Fruit fly (Drosophila melanogaster) whole organism, embryonic: ENCODE results near the gene dmGlut.

Experiments used
- Bgb ChIP-seq: fragments of 200-800 bp; sonication (Bioruptor generic); IDR thresholded peaks from 2 replicates; pipeline ENCODE4 v1.3.6; 2022; ENCODE audit warnings: missing biosample characterization, missing genetic modification characterization; ENCODE audit not compliant: partially characterized antibody
- BtbVII ChIP-seq: fragments of 200-800 bp; sonication (Bioruptor generic); optimal IDR thresholded peaks from 3 replicates; lab custom pipeline; 2017; ENCODE audit warnings: missing biosample characterization, mild to moderate bottlenecking, missing genetic modification characterization
- CG10267 ChIP-seq: fragments of 200-800 bp; sonication (Bioruptor generic); optimal IDR thresholded peaks from 2 replicates; lab custom pipeline; 2018; ENCODE audit warnings: missing biosample characterization, mild to moderate bottlenecking, missing genetic modification characterization, moderate library complexity
- CG10543 ChIP-seq: fragments of 200-800 bp; sonication (Bioruptor generic); optimal IDR thresholded peaks from 3 replicates; lab custom pipeline; 2017; ENCODE audit warnings: missing biosample characterization, mild to moderate bottlenecking, missing genetic modification characterization, moderate library complexity
- CG1233 ChIP-seq: fragments of 200-800 bp; sonication (Bioruptor generic); optimal IDR thresholded peaks from 4 replicates; lab custom pipeline; 2018; ENCODE audit warnings: missing biosample characterization, mild to moderate bottlenecking, missing genetic modification characterization
- CG13123 ChIP-seq: fragments of 200-800 bp; sonication (Bioruptor generic); optimal IDR thresholded peaks from 2 replicates; lab custom pipeline; 2016; ENCODE audit warnings: missing biosample characterization, missing genetic modification characterization
- CG13287 ChIP-seq: fragments of 200-800 bp; sonication (Bioruptor generic); IDR thresholded peaks from 2 replicates; pipeline ENCODE4 v1.3.6; 2022; ENCODE audit warnings: missing biosample characterization, missing genetic modification characterization; ENCODE audit not compliant: partially characterized antibody
- CG13624 ChIP-seq: fragments of 200-800 bp; sonication (Bioruptor generic); optimal IDR thresholded peaks from 2 replicates; lab custom pipeline; 2016; ENCODE audit warnings: missing biosample characterization, missing genetic modification characterization
- CG13775 ChIP-seq: fragments of 200-800 bp; sonication (Bioruptor generic); optimal IDR thresholded peaks from 3 replicates; lab custom pipeline; 2017; ENCODE audit warnings: missing biosample characterization, mild to moderate bottlenecking, missing genetic modification characterization
- CG14441 ChIP-seq: fragments of 200-800 bp; sonication (Bioruptor generic); IDR thresholded peaks from 2 replicates; pipeline ENCODE4 v1.3.6; 2022; ENCODE audit warnings: missing biosample characterization, missing genetic modification characterization
- CG14667 ChIP-seq: fragments of 200-800 bp; sonication (Bioruptor generic); IDR thresholded peaks from 2 replicates; pipeline ENCODE4 v1.3.6; 2022; ENCODE audit warnings: missing biosample characterization, missing genetic modification characterization
- CG14710 ChIP-seq: fragments of 200-800 bp; sonication (Bioruptor generic); optimal IDR thresholded peaks from 3 replicates; lab custom pipeline; 2019; ENCODE audit warnings: missing biosample characterization, mild to moderate bottlenecking, missing genetic modification characterization, moderate library complexity
- CG15479 ChIP-seq: fragments of 200-800 bp; sonication (Bioruptor generic); optimal IDR thresholded peaks from 3 replicates; lab custom pipeline; 2019; ENCODE audit warnings: missing biosample characterization, mild to moderate bottlenecking, missing genetic modification characterization, moderate library complexity
- CG2116 ChIP-seq: fragments of 200-800 bp; sonication (Bioruptor generic); optimal IDR thresholded peaks from 3 replicates; lab custom pipeline; 2018; ENCODE audit warnings: missing biosample characterization, mild to moderate bottlenecking, missing genetic modification characterization
- CG3065 ChIP-seq: fragments of 200-800 bp; sonication (Bioruptor generic); optimal IDR thresholded peaks from 2 replicates; lab custom pipeline; 2016; ENCODE audit warnings: missing biosample characterization, missing genetic modification characterization
- CG3163 ChIP-seq: fragments of 200-800 bp; sonication (Bioruptor generic); optimal IDR thresholded peaks from 3 replicates; lab custom pipeline; 2016; ENCODE audit warnings: missing biosample characterization, missing genetic modification characterization
- CG3995 ChIP-seq: fragments of 200-800 bp; sonication (Bioruptor generic); optimal IDR thresholded peaks from 3 replicates; lab custom pipeline; 2016; ENCODE audit warnings: missing biosample characterization, missing genetic modification characterization
- CG4360 ChIP-seq: fragments of 200-800 bp; sonication (Bioruptor generic); IDR thresholded peaks from 2 replicates; pipeline ENCODE4 v1.3.6; 2022; ENCODE audit warnings: missing biosample characterization, missing genetic modification characterization
- CG6765 ChIP-seq: fragments of 200-800 bp; sonication (Bioruptor generic); optimal IDR thresholded peaks from 3 replicates; lab custom pipeline; 2017; ENCODE audit warnings: missing biosample characterization, mild to moderate bottlenecking, missing genetic modification characterization
- CG6854 ChIP-seq: fragments of 200-800 bp; sonication (Bioruptor generic); optimal IDR thresholded peaks from 3 replicates; lab custom pipeline; 2017; ENCODE audit warnings: missing biosample characterization, mild to moderate bottlenecking, missing genetic modification characterization
- CG8944 ChIP-seq: fragments of 200-800 bp; sonication (Bioruptor generic); optimal IDR thresholded peaks from 3 replicates; lab custom pipeline; 2016; ENCODE audit warnings: missing biosample characterization, missing genetic modification characterization
- CG9215 ChIP-seq: fragments of 200-800 bp; sonication (Bioruptor generic); IDR thresholded peaks from 2 replicates; pipeline ENCODE4 v1.3.6; 2022; ENCODE audit warnings: missing biosample characterization, missing genetic modification characterization
- CG9437 ChIP-seq: fragments of 200-800 bp; sonication (Bioruptor generic); optimal IDR thresholded peaks from 2 replicates; lab custom pipeline; 2018; ENCODE audit warnings: missing biosample characterization, mild to moderate bottlenecking, missing genetic modification characterization
- CG9609 ChIP-seq: fragments of 200-800 bp; sonication (Bioruptor generic); optimal IDR thresholded peaks from 3 replicates; lab custom pipeline; 2016; ENCODE audit warnings: missing biosample characterization, missing genetic modification characterization
- Dbx ChIP-seq: fragments of 200-800 bp; sonication (Bioruptor generic); IDR thresholded peaks from 3 replicates; pipeline ENCODE4 v1.3.6; 2022; ENCODE audit warnings: missing biosample characterization, missing genetic modification characterization
- Deaf1 ChIP-seq: fragments of 200-800 bp; optimal IDR thresholded peaks from 3 replicates; lab custom pipeline; 2019; ENCODE audit warnings: missing biosample characterization, mild to moderate bottlenecking, missing genetic modification characterization, moderate library complexity
- Dll ChIP-seq: fragments of 200-800 bp; sonication (Bioruptor generic); IDR thresholded peaks from 4 replicates; pipeline ENCODE4 v1.3.6; 2022; ENCODE audit warnings: missing biosample characterization, missing genetic modification characterization; ENCODE audit not compliant: partially characterized antibody
- Dp ChIP-seq: fragments of 200-800 bp; sonication (Bioruptor generic); optimal IDR thresholded peaks from 2 replicates; lab custom pipeline; 2018; ENCODE audit warnings: missing biosample characterization, mild to moderate bottlenecking, missing genetic modification characterization, moderate library complexity
- HLHmδ ChIP-seq: fragments of 200-800 bp; sonication (Bioruptor generic); optimal IDR thresholded peaks from 2 replicates; lab custom pipeline; 2018; ENCODE audit warnings: missing biosample characterization, mild to moderate bottlenecking, missing genetic modification characterization, moderate library complexity
- MBD-R2 ChIP-seq: fragments of 200-800 bp; sonication (Bioruptor generic); IDR thresholded peaks from 2 replicates; pipeline ENCODE4 v1.3.6; 2022; ENCODE audit warnings: missing biosample characterization, missing genetic modification characterization
- MESR4 ChIP-seq: fragments of 200-800 bp; sonication (Bioruptor generic); optimal IDR thresholded peaks from 2 replicates; lab custom pipeline; 2018; ENCODE audit warnings: missing biosample characterization, mild to moderate bottlenecking, missing genetic modification characterization, moderate library complexity
- Myb ChIP-seq: fragments of 200-800 bp; sonication (Bioruptor generic); optimal IDR thresholded peaks from 2 replicates; lab custom pipeline; 2016; ENCODE audit warnings: missing biosample characterization, missing genetic modification characterization
- NFAT ChIP-seq: fragments of 200-800 bp; sonication (Bioruptor generic); IDR thresholded peaks from 2 replicates; pipeline ENCODE4 v1.3.6; 2022; ENCODE audit warnings: missing biosample characterization, missing genetic modification characterization
- YL-1 ChIP-seq: fragments of 200-800 bp; sonication (Bioruptor generic); optimal IDR thresholded peaks from 3 replicates; lab custom pipeline; 2017; ENCODE audit warnings: missing biosample characterization, mild to moderate bottlenecking, missing genetic modification characterization
- ci ChIP-seq: fragments of 200-800 bp; sonication (Bioruptor generic); IDR thresholded peaks from 3 replicates; pipeline ENCODE4 v1.3.6; 2022; ENCODE audit warnings: missing biosample characterization, missing genetic modification characterization
- dimm ChIP-seq: fragments of 200-800 bp; sonication (Bioruptor generic); IDR thresholded peaks from 2 replicates; pipeline ENCODE4 v1.3.6; 2022; ENCODE audit warnings: missing biosample characterization, missing genetic modification characterization
- exex ChIP-seq: fragments of 200-800 bp; sonication (Bioruptor generic); optimal IDR thresholded peaks from 4 replicates; lab custom pipeline; 2018; ENCODE audit warnings: missing biosample characterization, mild to moderate bottlenecking, missing genetic modification characterization, moderate library complexity
- grau ChIP-seq: fragments of 200-800 bp; optimal IDR thresholded peaks from 3 replicates; lab custom pipeline; 2019; ENCODE audit warnings: missing biosample characterization, mild to moderate bottlenecking, missing genetic modification characterization, moderate library complexity
- grn ChIP-seq: fragments of 200-800 bp; sonication (Bioruptor generic); optimal IDR thresholded peaks from 3 replicates; lab custom pipeline; 2017; ENCODE audit warnings: missing biosample characterization, missing genetic modification characterization
- kay ChIP-seq: fragments of 200-800 bp; sonication (Bioruptor generic); optimal IDR thresholded peaks from 2 replicates; lab custom pipeline; 2016; ENCODE audit warnings: missing biosample characterization, missing genetic modification characterization
- mirr ChIP-seq: fragments of 200-800 bp; sonication (Bioruptor generic); optimal IDR thresholded peaks from 3 replicates; lab custom pipeline; 2018; ENCODE audit warnings: missing biosample characterization, mild to moderate bottlenecking, missing genetic modification characterization
- pzg ChIP-seq: fragments of 200-800 bp; sonication (Bioruptor generic); optimal IDR thresholded peaks from 3 replicates; lab custom pipeline; 2018; ENCODE audit warnings: missing biosample characterization, mild to moderate bottlenecking, missing genetic modification characterization, moderate library complexity
- salm ChIP-seq: fragments of 200-800 bp; sonication (Bioruptor generic); optimal IDR thresholded peaks from 2 replicates; lab custom pipeline; 2018; ENCODE audit warnings: missing biosample characterization, mild to moderate bottlenecking, missing genetic modification characterization
- sd ChIP-seq: fragments of 200-800 bp; sonication (Bioruptor generic); optimal IDR thresholded peaks from 3 replicates; lab custom pipeline; 2018; ENCODE audit warnings: missing biosample characterization, mild to moderate bottlenecking, missing genetic modification characterization, moderate library complexity
- sug ChIP-seq: fragments of 200-800 bp; optimal IDR thresholded peaks from 2 replicates; lab custom pipeline; 2019; ENCODE audit warnings: missing biosample characterization, mild to moderate bottlenecking, missing genetic modification characterization, moderate library complexity
- unc-4 ChIP-seq: fragments of 200-800 bp; sonication (Bioruptor generic); IDR thresholded peaks from 2 replicates; pipeline ENCODE4 v1.3.6; 2022; ENCODE audit warnings: missing biosample characterization, missing genetic modification characterization; ENCODE audit not compliant: partially characterized antibody

dmGlut gene

DNA sequence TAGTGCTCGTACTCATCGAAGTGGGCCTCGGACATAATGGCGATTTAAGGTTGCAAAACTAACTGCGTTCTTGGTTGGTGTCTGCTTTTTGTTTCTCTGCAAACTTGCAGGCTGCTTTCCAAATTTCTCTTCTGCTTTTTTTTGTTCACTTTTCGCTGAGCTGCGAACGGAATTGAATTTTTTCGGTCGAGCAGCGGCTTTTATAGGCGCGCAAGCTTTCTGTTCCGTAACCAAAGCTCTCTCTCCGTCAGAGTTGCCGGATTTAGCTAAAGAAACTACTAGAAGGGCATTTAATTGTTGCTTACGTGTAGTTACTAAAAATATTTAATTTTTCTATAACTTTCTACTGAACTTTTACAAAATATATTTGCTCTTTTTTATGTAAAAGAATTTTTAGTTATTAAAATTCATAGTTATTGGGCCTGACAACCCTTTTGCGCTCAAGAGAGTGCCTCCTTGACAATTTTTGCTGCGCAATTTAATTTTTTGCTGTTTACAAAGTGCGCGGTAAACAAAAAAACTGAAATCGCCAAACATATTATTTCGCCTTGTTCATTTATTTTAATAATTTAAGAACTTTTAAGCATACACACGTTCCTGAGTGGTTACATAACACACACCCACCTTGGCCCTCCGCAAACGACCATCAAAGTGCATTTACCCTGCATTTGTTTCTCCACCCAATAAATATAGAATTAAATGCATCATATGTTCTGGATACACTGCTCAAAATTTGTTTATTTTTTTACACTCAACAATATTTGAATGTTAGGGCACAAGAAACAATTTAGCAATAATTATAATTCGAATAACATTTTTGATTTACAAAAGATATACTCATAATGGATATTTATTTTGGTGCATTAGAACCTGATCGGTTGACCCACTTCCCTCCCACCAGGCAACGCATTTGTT is 19.0 kb downstream of the dmGlut start, which contains the start of gene CG6770 (continued):
- TF ChIP-seq CG1233 (peak; percentile 43), HLHmδ (GFP tag; lab: Kevin White, UChicago) (no peak), CG9437 (peak; percentile 77), CG10543 (GFP tag; lab: Kevin White, UChicago) (peak; percentile 93), CG15479 (GFP tag; lab: Kevin White, UChicago) (no peak), CG3163 (GFP tag; lab: Kevin White, UChicago) (peak; percentile 16), YL-1 (peak; percentile 69), salm (tag; lab: Kevin White, UChicago) (peak; percentile 70), Myb (GFP tag; lab: Kevin White, UChicago) (peak; percentile 14), BtbVII (GFP tag; lab: Kevin White, UChicago) (peak; percentile 83), CG3065 (GFP tag; lab: Kevin White, UChicago) (no peak), CG14441 (GFP tag; lab: Robert Waterston, UW) (peak; percentile 80), CG14667 (GFP tag; lab: Robert Waterston, UW) (peak; percentile 60; the same call in 1 of the 2 replicates)

dm6 chr2L:12046856-12047230 is 19.6 kb downstream of the dmGlut start:
- TF ChIP-seq sug (tag; lab: Kevin White, UChicago) = peak; percentile 21
- TF ChIP-seq Deaf1 (tag; lab: Kevin White, UChicago) = peak; percentile 8
- TF ChIP-seq grn (GFP tag; lab: Kevin White, UChicago) = peak; percentile 98
- peak; percentile 80 for TF ChIP-seq exex
- peak; percentile 98 for TF ChIP-seq sd
- TF ChIP-seq CG6854 = peak; percentile 29
- no peak for TF ChIP-seq kay (GFP tag; lab: Kevin White, UChicago)
- TF ChIP-seq CG13123 = no peak
- TF ChIP-seq CG13624 (GFP tag; lab: Kevin White, UChicago) = peak; percentile 75
- peak; percentile 42 for TF ChIP-seq mirr (GFP tag; lab: Kevin White, UChicago)
- TF ChIP-seq CG14441 (GFP tag; lab: Robert Waterston, UW) = peak; percentile 34; the same call in 1 of the 2 replicates

dm6 chr2L:12048723-12049122 is 21.5 kb downstream of the dmGlut start, which contains the start of gene Plzf:
TSS of gene Plzf (minus strand) at chr2L:12048918.
- TF ChIP-seq Dbx (GFP tag; lab: Robert Waterston, UW) (no peak), MBD-R2 (GFP tag; lab: Robert Waterston, UW) (peak; percentile 66; the same call in 1 of the 2 replicates), CG13775 (GFP tag; lab: Kevin White, UChicago) (no peak), pzg (GFP tag; lab: Kevin White, UChicago) (peak; percentile 43), CG13287 (GFP tag; lab: Robert Waterston, UW) (peak; percentile 47), Bgb (GFP tag; lab: Robert Waterston, UW) (0 out of 2 replicates have a peak, but pooled peaks have one; percentile 15), CG9215 (GFP tag; lab: Robert Waterston, UW) (no peak), CG9609 (GFP tag; lab: Kevin White, UChicago) (no peak), Dll (GFP tag; lab: Robert Waterston, UW) (peak; percentile 19; the same call in 1 of the 4 replicates), CG3995 (GFP tag; lab: Kevin White, UChicago) (no peak), CG4360 (GFP tag; lab: Robert Waterston, UW) (no peak), MESR4 (GFP tag; lab: Kevin White, UChicago) (peak; percentile 22), CG6765 (GFP tag; lab: Kevin White, UChicago) (no peak), CG2116 (peak; percentile 1), Dp (GFP tag; lab: Kevin White, UChicago) (peak; percentile 35), YL-1 (peak; percentile 14), grau (tag; lab: Kevin White, UChicago) (no peak), CG10267 (tag; lab: Kevin White, UChicago) (peak; percentile 18), unc-4 (GFP tag; lab: Robert Waterston, UW) (no peak), dimm (GFP tag; lab: Robert Waterston, UW) (no peak), CG14710 (tag; lab: Kevin White, UChicago) (peak; percentile 36), ci (GFP tag; lab: Robert Waterston, UW) (no peak), Myb (GFP tag; lab: Kevin White, UChicago) (peak; percentile 85), NFAT (GFP tag; lab: Robert Waterston, UW) (no peak), CG8944 (no peak)
